Worm (Caenorhabditis elegans): ENCODE results near the gene ham-2.

- TF ChIP-seq pax-3 (tag; optimal IDR thresholded peaks at IDR 0.05) (no peak), snu-23 (GFP tag; optimal IDR thresholded peaks at IDR 0.05) (no peak), fkh-10 (GFP tag; optimal IDR thresholded peaks at IDR 0.05) (no peak), ztf-11 (tag; optimal IDR thresholded peaks at IDR 0.05) (no peak), lin-14 (GFP tag; optimal IDR thresholded peaks at IDR 0.05) (no peak), lin-39 (tag; optimal IDR thresholded peaks at IDR 0.05) (no peak), zag-1 (tag; optimal IDR thresholded peaks at IDR 0.05) (no peak), lsy-2 (tag; optimal IDR thresholded peaks at IDR 0.05) (no peak), nhr-20 (tag; optimal IDR thresholded peaks at IDR 0.05) (no peak), egl-27 (tag; optimal IDR thresholded peaks at IDR 0.05) (no peak), alr-1 (tag; optimal IDR thresholded peaks at IDR 0.05; ENCODE audit: borderline replicate concordance) (no peak), nhr-77 (tag; optimal IDR thresholded peaks at IDR 0.05) (no peak), unc-62 (GFP tag; optimal IDR thresholded peaks at IDR 0.05) (no peak), elt-2 (tag; optimal IDR thresholded peaks at IDR 0.05) (no peak)
Observed at ce11 chrX:4578581-4578980, 24.1 kb downstream of the ham-2 start.
